Fruit fly (Drosophila melanogaster) whole organism, adult: Measurements from ENCODE around the gene Cyp4g15.
A peak's percentile ranks its signal among the peaks of the same experiment; 100 is the strongest.

ENCODE experiments used
- CG11617 ChIP-seq: fragments of 200-800 bp; sonication (Bioruptor generic); optimal IDR thresholded peaks from 2 replicates; lab custom pipeline; 2017; ENCODE audit warnings: mild to moderate bottlenecking, missing biosample characterization, missing genetic modification reagents, missing genetic modification characterization
- CG12768 ChIP-seq: fragments of 200-800 bp; sonication (Bioruptor generic); optimal IDR thresholded peaks from 2 replicates; lab custom pipeline; 2017; ENCODE audit warnings: missing biosample characterization, missing genetic modification characterization, mild to moderate bottlenecking, moderate library complexity, missing genetic modification reagents
- CG1620 ChIP-seq: fragments of 200-800 bp; sonication (Bioruptor generic); optimal IDR thresholded peaks from 2 replicates; lab custom pipeline; 2016; ENCODE audit warnings: missing biosample characterization, missing genetic modification characterization
- CG33017 ChIP-seq: fragments of 200-800 bp; sonication (Bioruptor generic); optimal IDR thresholded peaks from 2 replicates; lab custom pipeline; 2018; ENCODE audit warnings: missing biosample characterization, mild to moderate bottlenecking, missing genetic modification characterization, moderate library complexity
- CG5204 ChIP-seq: fragments of 200-800 bp; sonication (Bioruptor generic); optimal IDR thresholded peaks from 2 replicates; lab custom pipeline; 2016; ENCODE audit warnings: missing biosample characterization, missing genetic modification characterization
- CG7045 ChIP-seq: fragments of 200-800 bp; sonication (Bioruptor generic); optimal IDR thresholded peaks from 2 replicates; lab custom pipeline; 2017; ENCODE audit warnings: missing biosample characterization, mild to moderate bottlenecking, missing genetic modification characterization
- Clk ChIP-seq: fragments of 200-800 bp; sonication (Bioruptor generic); optimal IDR thresholded peaks from 2 replicates; lab custom pipeline; 2017; ENCODE audit warnings: missing biosample characterization, missing genetic modification characterization
- Mnt ChIP-seq: fragments of 200-800 bp; sonication (Bioruptor generic); optimal IDR thresholded peaks from 2 replicates; lab custom pipeline; 2016; ENCODE audit warnings: missing biosample characterization, mild to moderate bottlenecking, missing genetic modification characterization
- cic ChIP-seq: fragments of 200-800 bp; sonication (Bioruptor generic); optimal IDR thresholded peaks from 2 replicates; lab custom pipeline; 2017; ENCODE audit warnings: missing biosample characterization, mild to moderate bottlenecking, missing genetic modification characterization, moderate library complexity
- cnc ChIP-seq, 2 experiments: fragments of >200 bp; optimal IDR thresholded peaks; 2 replicates each; lab custom pipeline; 2017
- kay ChIP-seq: fragments of 200-800 bp; sonication (Bioruptor generic); peaks from one replicate; lab custom pipeline; 2016; ENCODE audit warnings: missing biosample characterization, missing genetic modification characterization, borderline replicate concordance
- ovo ChIP-seq: fragments of 200-800 bp; sonication (Bioruptor generic); optimal IDR thresholded peaks from 2 replicates; lab custom pipeline; 2016; ENCODE audit warnings: missing biosample characterization, missing genetic modification characterization
- pad ChIP-seq: fragments of 200-800 bp; sonication (Bioruptor generic); optimal IDR thresholded peaks from 3 replicates; lab custom pipeline; 2017; ENCODE audit warnings: missing biosample characterization, missing genetic modification characterization, mild to moderate bottlenecking, moderate library complexity, missing genetic modification reagents

dm6 chrX:11521561-11522546 is 45.0 kb downstream of the Cyp4g15 start:
- TF ChIP-seq CG5204 (GFP tag; lab: Kevin White, UChicago), result peak; percentile 27
- no peak for TF ChIP-seq pad
- TF ChIP-seq kay (GFP tag; lab: Kevin White, UChicago), result peak; percentile 66
- peak; percentile 10 for TF ChIP-seq CG11617
- TF ChIP-seq CG1620, result no peak
- peak; percentile 45 for TF ChIP-seq CG33017 (tag; lab: Kevin White, UChicago)
- no peak for TF ChIP-seq CG12768
- no peak for TF ChIP-seq CG7045 (GFP tag; lab: Kevin White, UChicago)
- TF ChIP-seq cnc (optimal IDR thresholded peaks at IDR 0.05; lab: Kevin White, UChicago), result no peak
- TF ChIP-seq Clk (GFP tag; lab: Kevin White, UChicago), result no peak
- no peak for TF ChIP-seq cic (GFP tag; lab: Kevin White, UChicago)
- TF ChIP-seq Mnt (GFP tag; lab: Kevin White, UChicago), result no peak
- TF ChIP-seq ovo (GFP tag; lab: Kevin White, UChicago), result no peak
